Worm (Caenorhabditis elegans): Measurements from ENCODE around the gene hpl-2.

The hpl-2 gene

ce11 chrIII:10769693-10770092 lies 14.4 kb upstream of the hpl-2 start:
- no peak for TF ChIP-seq efl-1 (optimal IDR thresholded peaks at IDR 0.05)
- peak in 1 of 2 experiments; percentile 73 for TF ChIP-seq efl-1 (GFP tag; optimal IDR thresholded peaks at IDR 0.05 in 1 of 2)
- no peak for TF ChIP-seq efl-3 (GFP tag; optimal IDR thresholded peaks at IDR 0.05)

ce11 chrIII:10763032-10763431 lies 7.7 kb upstream of the hpl-2 start, which contains the start of gene dpy-28:
dpy-28 (plus strand) TSS chrIII:10763131.
- TF ChIP-seq tbx-2 (tag; optimal IDR thresholded peaks at IDR 0.05) (no peak), dsc-1 (tag; optimal IDR thresholded peaks at IDR 0.05) (no peak), mdl-1 (tag; optimal IDR thresholded peaks at IDR 0.05) (no peak), nhr-71 (tag; optimal IDR thresholded peaks at IDR 0.05) (no peak), sup-37 (GFP tag; optimal IDR thresholded peaks at IDR 0.05) (no peak), elt-3 (tag; optimal IDR thresholded peaks at IDR 0.05) (no peak), nhr-47 (tag; optimal IDR thresholded peaks at IDR 0.05) (peak; percentile 27), ceh-63 (GFP tag; optimal IDR thresholded peaks at IDR 0.05) (no peak), zip-4 (GFP tag; optimal IDR thresholded peaks at IDR 0.05) (no peak), C34B4.2 (tag; optimal IDR thresholded peaks at IDR 0.05) (no peak), nhr-76 (tag; optimal IDR thresholded peaks at IDR 0.05) (no peak), mef-2 (tag; optimal IDR thresholded peaks at IDR 0.05) (no peak), rnt-1 (tag; optimal IDR thresholded peaks at IDR 0.05) (no peak), ama-1 (optimal IDR thresholded peaks at IDR 0.05) (peak; percentile 31), efl-1 (optimal IDR thresholded peaks at IDR 0.05) (no peak), efl-1 (GFP tag; optimal IDR thresholded peaks at IDR 0.05 in 1 of 2) (peak in 1 of 2 experiments; percentile 82), fos-1 (tag; optimal IDR thresholded peaks at IDR 0.05) (no peak)

ce11 chrIII:10759050-10760023 lies 4.0 kb upstream of the hpl-2 start, which contains the start of gene tasp-1:
tasp-1 (plus strand) TSS chrIII:10759307.
- TF ChIP-seq zip-4 (GFP tag; optimal IDR thresholded peaks at IDR 0.05) = peak; percentile 98
- peak; percentile 100 for TF ChIP-seq dsc-1 (tag; optimal IDR thresholded peaks at IDR 0.05)
- peak; percentile 84 for TF ChIP-seq ceh-90 (tag; optimal IDR thresholded peaks at IDR 0.05)
- TF ChIP-seq blmp-1 (tag; optimal IDR thresholded peaks at IDR 0.05) = peak; percentile 82
- peak; percentile 98 for TF ChIP-seq aha-1 (tag; optimal IDR thresholded peaks at IDR 0.05)
- TF ChIP-seq hlh-17 (GFP tag; optimal IDR thresholded peaks at IDR 0.05; ENCODE audit: borderline replicate concordance) = no peak
- TF ChIP-seq nhr-85 (tag) = peak; percentile 100
- peak; percentile 94 for TF ChIP-seq mef-2 (tag; optimal IDR thresholded peaks at IDR 0.05)
- peak; percentile 100 for TF ChIP-seq nhr-19 (GFP tag; conservative IDR thresholded peaks at IDR 0.05)
- TF ChIP-seq ztf-11 (tag; optimal IDR thresholded peaks at IDR 0.05) = peak in 1 of 2 experiments; percentile 100
- TF ChIP-seq nhr-90 (tag; optimal IDR thresholded peaks at IDR 0.05; ENCODE audit: poor library complexity) = peak; percentile 100
- peak; percentile 100 for TF ChIP-seq sup-37 (GFP tag; optimal IDR thresholded peaks at IDR 0.05)
- peak; percentile 100 for TF ChIP-seq vab-15 (tag; optimal IDR thresholded peaks at IDR 0.05)
- TF ChIP-seq tbx-2 (tag; optimal IDR thresholded peaks at IDR 0.05) = peak; percentile 100
- TF ChIP-seq mep-1 (tag; optimal IDR thresholded peaks at IDR 0.05) = peak; percentile 98
- TF ChIP-seq lin-15B (tag; optimal IDR thresholded peaks at IDR 0.05) = peak; percentile 100
- peak; percentile 100 for TF ChIP-seq nhr-71 (tag; optimal IDR thresholded peaks at IDR 0.05)
- TF ChIP-seq nhr-11 (tag; optimal IDR thresholded peaks at IDR 0.05) = peak; percentile 98
- peak; percentile 100 for TF ChIP-seq dpl-1 (GFP tag; optimal IDR thresholded peaks at IDR 0.05)
- peak; percentile 80 for TF ChIP-seq F16B12.6 (tag; optimal IDR thresholded peaks at IDR 0.05)
- peak; percentile 100 for TF ChIP-seq unc-86 (tag; optimal IDR thresholded peaks at IDR 0.05)
- TF ChIP-seq elt-3 (tag; optimal IDR thresholded peaks at IDR 0.05) = peak; percentile 95 to 99 (median 98)
- TF ChIP-seq ceh-8 (GFP tag; optimal IDR thresholded peaks at IDR 0.05) = peak; percentile 99
- peak; percentile 96 for TF ChIP-seq zag-1 (tag; optimal IDR thresholded peaks at IDR 0.05)
- TF ChIP-seq nhr-84 (tag; optimal IDR thresholded peaks at IDR 0.05) = peak; percentile 90
- TF ChIP-seq efl-3 (GFP tag; optimal IDR thresholded peaks at IDR 0.05) = peak; percentile 81
- TF ChIP-seq rnt-1 (tag; optimal IDR thresholded peaks at IDR 0.05) = peak; percentile 100
- TF ChIP-seq hlh-4 (tag; optimal IDR thresholded peaks at IDR 0.05) = peak; percentile 48
- TF ChIP-seq swsn-7 (tag; optimal IDR thresholded peaks at IDR 0.05) = peak; percentile 100
- peak; percentile 100 for TF ChIP-seq C16A3.4 (tag; optimal IDR thresholded peaks at IDR 0.05)
- peak; percentile 100 for TF ChIP-seq fkh-8 (tag; optimal IDR thresholded peaks at IDR 0.05)
- peak; percentile 77 for TF ChIP-seq ama-1 (optimal IDR thresholded peaks at IDR 0.05)
- peak; percentile 57 for TF ChIP-seq nhr-28 (tag; optimal IDR thresholded peaks at IDR 0.05)
- peak; percentile 19 for TF ChIP-seq unc-30 (tag; optimal IDR thresholded peaks at IDR 0.05)
- peak; percentile 100 for TF ChIP-seq sox-4 (tag; optimal IDR thresholded peaks at IDR 0.05)
- TF ChIP-seq jun-1 (tag; optimal IDR thresholded peaks at IDR 0.05) = peak; percentile 100
- TF ChIP-seq lin-13 (GFP tag; optimal IDR thresholded peaks at IDR 0.05) = peak; percentile 100

All from whole organism, L1 larva.